Worm (Caenorhabditis elegans): ENCODE data around the gene pmt-1.

Gene pmt-1

DNA sequence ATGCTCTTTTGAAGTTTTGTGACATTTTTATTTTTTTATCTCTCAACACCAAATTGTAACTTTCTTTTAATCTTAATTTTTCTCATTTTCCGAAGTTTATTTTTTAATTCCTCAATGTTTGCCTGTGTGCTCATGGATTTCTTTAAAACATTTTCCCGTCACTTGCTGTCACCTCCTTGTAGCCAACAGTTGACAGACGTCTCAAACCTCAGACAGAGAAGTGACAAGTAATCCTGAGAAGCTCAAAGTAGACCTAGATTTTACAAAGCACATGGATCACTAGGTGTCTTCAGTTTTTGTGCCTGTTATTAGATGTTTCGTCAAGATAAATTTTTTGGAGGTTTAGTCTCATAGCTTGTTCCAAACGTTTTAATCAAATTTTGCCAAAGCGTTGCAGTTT is 27.4 kb upstream of the pmt-1 start:
- TF ChIP-seq dao-5 (tag; optimal IDR thresholded peaks at IDR 0.05): no peak
- no peak for TF ChIP-seq him-1 (tag; optimal IDR thresholded peaks at IDR 0.05)
- no peak for TF ChIP-seq W03F9.2 (tag; optimal IDR thresholded peaks at IDR 0.05)

DNA sequence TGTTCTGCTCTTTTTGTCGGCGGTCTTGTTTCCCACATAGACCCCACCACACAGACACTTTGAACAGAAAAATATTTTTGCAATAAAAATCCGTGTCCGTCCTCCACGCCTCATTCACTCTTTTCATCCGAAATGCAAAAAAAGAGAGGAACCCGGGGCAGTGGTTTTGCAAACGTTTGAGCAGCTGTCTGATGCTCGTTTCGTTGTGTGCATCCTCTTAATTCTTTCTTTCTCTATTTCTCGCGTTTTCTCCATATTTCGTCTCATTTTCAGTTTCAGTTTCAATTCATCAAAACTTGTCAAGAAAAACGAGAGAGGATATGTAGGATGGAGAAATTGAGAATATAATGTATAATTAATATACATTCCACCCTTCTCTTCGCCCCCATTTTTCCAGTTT is 26.6 kb upstream of the pmt-1 start:
- TF ChIP-seq W03F9.2 (tag; optimal IDR thresholded peaks at IDR 0.05) (no peak), dao-5 (tag; optimal IDR thresholded peaks at IDR 0.05) (no peak), him-1 (tag; optimal IDR thresholded peaks at IDR 0.05) (no peak)

DNA sequence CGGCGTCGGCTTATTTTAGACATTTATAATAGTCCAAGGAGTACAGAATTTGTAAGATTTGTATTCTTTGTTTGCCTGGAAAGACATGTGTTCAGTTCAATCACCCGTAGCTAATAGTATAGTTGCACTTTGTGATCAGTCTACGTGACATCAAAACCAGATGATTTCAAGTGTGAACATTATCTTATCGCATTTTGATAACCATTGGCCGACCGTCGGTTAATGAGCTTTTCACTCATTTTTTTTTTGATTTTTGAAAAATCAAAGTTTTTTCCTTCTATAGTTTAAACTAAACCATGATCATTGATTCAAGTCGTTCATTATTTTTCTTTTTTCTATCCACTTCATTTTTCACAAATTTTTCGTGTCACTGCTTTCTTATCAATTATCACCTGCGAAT is 24.9 kb upstream of the pmt-1 start:
- TF ChIP-seq W03F9.2 (tag; optimal IDR thresholded peaks at IDR 0.05) (no peak), dao-5 (tag; optimal IDR thresholded peaks at IDR 0.05) (no peak), him-1 (tag; optimal IDR thresholded peaks at IDR 0.05) (no peak)

DNA sequence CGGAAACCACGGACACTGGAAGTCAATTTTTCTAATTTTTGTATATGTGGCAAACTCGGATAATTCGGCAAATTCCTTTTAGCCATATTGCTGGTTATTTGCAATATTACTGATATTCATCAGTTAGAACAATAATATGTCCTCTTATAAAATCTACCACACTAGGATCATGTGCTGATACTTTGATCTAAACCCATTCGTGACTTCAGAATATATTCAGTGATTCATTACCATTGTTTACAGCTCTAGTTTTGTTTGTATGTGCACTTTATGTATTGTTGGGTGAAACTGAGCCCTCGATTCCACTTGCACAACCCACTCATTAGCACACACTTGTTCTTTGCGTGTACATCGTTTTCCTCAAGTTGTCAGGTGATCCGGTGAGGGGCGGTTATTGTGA is 23.9 kb upstream of the pmt-1 start:
- TF ChIP-seq W03F9.2 (tag; optimal IDR thresholded peaks at IDR 0.05): no peak
- no peak for TF ChIP-seq dao-5 (tag; optimal IDR thresholded peaks at IDR 0.05)
- TF ChIP-seq him-1 (tag; optimal IDR thresholded peaks at IDR 0.05): no peak

DNA sequence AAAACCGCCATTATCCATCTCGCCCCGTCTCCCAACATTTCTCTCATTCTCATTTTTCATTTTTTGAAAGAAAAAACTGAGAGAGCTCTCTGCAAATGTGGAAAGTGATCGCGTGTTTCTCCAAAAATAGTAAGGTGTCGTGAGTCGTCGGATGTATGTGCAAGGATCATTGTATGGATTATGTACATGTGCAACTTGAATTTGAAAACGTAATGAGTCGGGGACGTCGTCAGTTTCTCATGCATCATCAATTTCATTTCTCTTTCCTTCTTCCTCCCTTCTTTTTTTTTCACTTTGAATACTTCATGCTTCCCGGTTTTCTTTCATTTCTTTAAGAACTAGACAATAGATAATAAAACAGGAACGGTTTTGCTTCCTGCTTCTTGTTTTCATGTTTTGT is 22.8 kb upstream of the pmt-1 start:
- TF ChIP-seq W03F9.2 (tag; optimal IDR thresholded peaks at IDR 0.05) (no peak), dao-5 (tag; optimal IDR thresholded peaks at IDR 0.05) (no peak), him-1 (tag; optimal IDR thresholded peaks at IDR 0.05) (no peak)

DNA sequence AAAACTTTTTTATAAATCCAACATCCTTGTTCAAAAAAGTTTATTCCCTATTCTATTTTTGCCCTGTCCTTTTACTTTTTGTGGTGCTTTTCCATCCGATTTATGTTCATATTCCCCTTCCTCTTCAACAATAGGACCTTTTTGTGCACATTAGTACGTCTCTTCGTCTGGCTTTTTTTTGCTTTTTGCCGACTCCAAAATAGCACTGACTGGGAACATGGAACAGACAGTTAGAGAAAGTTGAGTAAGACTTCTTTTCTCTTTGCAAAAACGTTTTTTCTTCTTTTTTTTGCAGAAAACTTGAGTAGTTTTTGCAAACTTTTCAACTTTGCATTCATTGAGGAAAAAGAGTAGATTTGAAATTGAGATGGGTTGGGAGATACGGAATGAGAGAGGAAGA is 19.5 kb upstream of the pmt-1 start:
- no peak for TF ChIP-seq W03F9.2 (tag; optimal IDR thresholded peaks at IDR 0.05)
- no peak for TF ChIP-seq dao-5 (tag; optimal IDR thresholded peaks at IDR 0.05)
- TF ChIP-seq him-1 (tag; optimal IDR thresholded peaks at IDR 0.05): no peak

DNA sequence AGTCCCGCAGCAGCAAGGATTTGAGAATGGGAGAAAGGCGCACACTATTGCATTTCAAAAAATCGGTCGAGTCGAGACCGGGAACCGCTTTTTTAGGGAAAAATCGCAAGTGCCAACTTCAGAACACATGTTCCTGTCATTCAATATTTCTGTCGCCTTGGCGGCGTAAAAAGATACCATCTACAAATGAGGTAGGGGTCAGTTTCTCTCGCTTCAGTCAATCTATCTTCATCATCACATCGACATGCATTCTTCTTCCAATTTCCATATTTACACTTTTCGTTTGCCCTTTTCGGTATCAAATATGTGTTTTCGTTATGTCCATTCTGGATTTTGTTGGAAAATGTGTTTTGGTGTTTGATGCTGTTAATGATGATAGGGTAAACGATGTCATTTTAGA is 15.4 kb upstream of the pmt-1 start:
- no peak for TF ChIP-seq him-1 (tag; optimal IDR thresholded peaks at IDR 0.05)
- no peak for TF ChIP-seq W03F9.2 (tag; optimal IDR thresholded peaks at IDR 0.05)
- no peak for TF ChIP-seq dao-5 (tag; optimal IDR thresholded peaks at IDR 0.05)

DNA sequence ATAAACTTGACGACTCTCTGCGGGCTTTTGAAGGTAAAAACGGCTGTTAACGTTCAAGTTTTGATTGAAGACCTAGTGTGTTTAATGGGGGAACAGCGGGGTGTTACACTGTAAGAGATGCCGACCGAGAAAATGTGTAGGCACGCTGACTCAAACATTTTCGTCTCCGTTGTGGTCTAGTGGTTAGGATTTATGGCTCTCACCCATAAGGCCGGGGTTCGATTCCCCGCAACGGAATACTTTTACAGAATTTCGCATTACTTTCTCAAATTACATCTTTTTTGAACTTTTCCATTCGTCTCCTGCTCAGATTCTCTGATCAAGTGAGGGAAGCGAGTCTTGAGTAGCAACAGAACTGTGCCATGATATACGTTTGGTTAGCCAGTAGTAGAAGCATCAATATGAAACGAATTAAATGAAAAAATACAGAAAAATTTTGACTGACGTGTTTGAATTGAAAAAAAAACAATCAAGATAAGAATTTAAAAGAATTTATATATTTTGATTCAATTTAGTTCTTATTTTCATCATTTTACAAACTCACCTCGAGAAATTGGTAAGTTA is 11.0 kb upstream of the pmt-1 start, which contains the start of gene ZK622.1:
Gene ZK622.1 (plus strand): TSS at position 514 of the 564 bp plus-strand sequence.
- TF ChIP-seq him-1 (tag; optimal IDR thresholded peaks at IDR 0.05) (no peak), dao-5 (tag; optimal IDR thresholded peaks at IDR 0.05) (peak; percentile 24)

DNA sequence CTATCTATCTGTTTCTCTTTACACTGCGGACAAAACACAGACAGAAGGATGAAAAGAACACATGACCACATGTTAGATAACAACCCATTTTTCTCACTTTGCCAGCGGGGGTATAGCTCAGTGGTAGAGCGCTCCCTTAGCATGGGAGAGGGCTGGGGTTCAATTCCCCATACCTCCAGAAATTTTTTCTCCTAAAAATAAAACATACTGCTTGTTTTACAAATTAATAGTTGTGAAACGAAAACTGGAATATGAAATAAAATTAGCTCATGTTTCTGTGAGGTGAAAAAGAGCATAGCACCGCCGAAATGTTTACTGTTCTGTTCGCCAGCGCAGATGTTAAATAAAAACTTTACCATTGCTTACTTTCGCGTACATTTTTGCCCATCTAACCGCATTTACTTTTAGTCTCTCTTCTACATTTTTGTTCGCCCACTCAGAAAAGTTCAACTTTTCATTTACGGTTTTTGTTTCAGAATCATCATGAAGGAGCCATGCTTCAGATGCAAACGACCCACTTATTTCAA is 10.0 kb upstream of the pmt-1 start, which contains the start of gene ZK622.4:
Gene ZK622.4 (plus strand): TSS at position 477 of the 527 bp plus-strand sequence.
- TF ChIP-seq dao-5 (tag; optimal IDR thresholded peaks at IDR 0.05) (peak; percentile 38), him-1 (tag; optimal IDR thresholded peaks at IDR 0.05) (peak; percentile 78), W03F9.2 (tag; optimal IDR thresholded peaks at IDR 0.05) (no peak)

DNA sequence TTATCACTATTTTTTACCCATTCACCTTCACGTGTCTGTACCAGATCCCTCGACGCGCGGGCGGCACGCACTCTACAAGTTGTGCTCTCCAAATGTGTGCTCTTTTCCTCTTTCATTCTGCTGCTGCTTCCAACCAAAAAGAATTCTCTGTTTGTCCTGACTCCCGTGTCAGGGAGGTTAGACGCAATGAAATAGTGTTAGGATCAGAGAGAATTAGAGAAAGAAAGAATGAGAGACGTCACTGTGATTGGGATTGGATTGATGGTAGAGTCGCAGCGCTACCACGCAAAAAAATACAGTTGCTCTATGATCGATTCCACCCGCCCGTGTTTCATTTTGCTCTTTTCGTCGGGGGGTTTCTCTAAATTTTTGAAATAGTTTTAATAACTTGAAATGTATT is 8.7 kb upstream of the pmt-1 start:
- TF ChIP-seq W03F9.2 (tag; optimal IDR thresholded peaks at IDR 0.05): no peak
- TF ChIP-seq dao-5 (tag; optimal IDR thresholded peaks at IDR 0.05): no peak
- TF ChIP-seq him-1 (tag; optimal IDR thresholded peaks at IDR 0.05): no peak

DNA sequence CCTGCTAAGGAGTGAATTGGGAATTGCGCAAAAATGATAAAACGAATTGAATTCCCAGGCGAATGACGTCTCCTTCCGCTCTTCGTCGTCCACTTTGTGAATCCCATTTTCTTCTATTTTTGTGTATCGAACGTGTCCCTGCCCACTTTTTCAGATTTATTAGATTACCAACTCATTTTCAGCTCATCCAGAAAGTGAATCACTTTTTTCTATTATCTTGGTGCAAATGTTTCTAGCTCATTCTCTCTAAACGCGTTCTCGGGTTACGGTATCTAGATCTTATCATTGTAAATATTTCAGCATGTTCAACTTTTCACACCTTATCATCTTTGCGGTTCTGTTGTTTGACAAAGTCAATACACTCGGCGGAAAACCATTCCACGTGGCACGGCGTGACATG is 6.8 kb upstream of the pmt-1 start, which contains the start of gene ZK622.5:
Gene ZK622.5 (plus strand): TSS at position 301 of the 400 bp plus-strand sequence.
- TF ChIP-seq W03F9.2 (tag; optimal IDR thresholded peaks at IDR 0.05) (no peak), dao-5 (tag; optimal IDR thresholded peaks at IDR 0.05) (no peak), him-1 (tag; optimal IDR thresholded peaks at IDR 0.05) (no peak)

DNA sequence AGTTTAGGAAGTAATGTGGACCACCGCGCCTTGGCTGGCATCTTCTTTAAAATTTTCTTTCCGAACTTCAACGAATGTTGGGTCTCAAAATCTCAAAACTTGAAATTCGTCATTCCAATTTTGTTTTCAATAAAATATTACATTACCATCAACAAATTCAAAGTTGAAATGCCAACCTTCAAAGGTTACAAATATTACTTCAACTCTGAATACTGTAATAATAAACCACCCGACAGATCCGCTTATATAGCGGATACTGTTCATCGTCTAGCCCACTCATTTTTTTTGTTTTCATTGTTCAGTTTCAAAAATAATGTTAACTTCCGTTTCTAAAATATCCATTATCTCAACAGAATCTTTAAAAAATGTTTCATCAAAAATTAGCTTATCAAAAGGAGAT is 2.7 kb upstream of the pmt-1 start, which contains the start of gene gur-5:
Gene gur-5 (plus strand): TSS at position 301 of the 400 bp plus-strand sequence.
- TF ChIP-seq dao-5 (tag; optimal IDR thresholded peaks at IDR 0.05) (no peak), W03F9.2 (tag; optimal IDR thresholded peaks at IDR 0.05) (no peak), him-1 (tag; optimal IDR thresholded peaks at IDR 0.05) (no peak)

DNA sequence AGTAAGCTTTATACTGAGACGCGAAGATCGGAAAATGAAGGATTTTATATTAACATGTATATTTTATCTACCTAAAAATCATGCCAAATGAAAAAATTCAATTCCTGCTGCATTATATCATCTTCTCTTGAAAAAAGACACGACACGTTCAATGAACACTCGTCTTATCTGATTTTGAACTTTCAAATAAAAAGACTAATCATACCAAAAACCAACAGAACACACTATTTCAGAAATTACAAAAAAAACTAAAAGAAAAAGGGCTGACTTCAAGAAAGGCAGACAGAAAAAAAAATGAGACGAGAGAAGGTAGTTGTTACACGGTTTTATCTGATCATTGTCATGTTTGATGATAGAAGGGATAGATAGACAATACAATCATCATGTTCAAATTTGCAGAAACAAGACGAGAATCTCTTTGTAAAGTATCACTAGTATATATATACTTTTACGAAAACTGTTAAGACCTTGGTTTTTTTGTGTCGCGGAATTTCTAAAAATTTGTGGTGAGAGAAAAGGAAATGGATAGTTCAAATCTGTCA is 488 bp upstream of the pmt-1 start:
- TF ChIP-seq him-1 (tag; optimal IDR thresholded peaks at IDR 0.05) (no peak), dao-5 (tag; optimal IDR thresholded peaks at IDR 0.05) (no peak), W03F9.2 (tag; optimal IDR thresholded peaks at IDR 0.05) (no peak)

DNA sequence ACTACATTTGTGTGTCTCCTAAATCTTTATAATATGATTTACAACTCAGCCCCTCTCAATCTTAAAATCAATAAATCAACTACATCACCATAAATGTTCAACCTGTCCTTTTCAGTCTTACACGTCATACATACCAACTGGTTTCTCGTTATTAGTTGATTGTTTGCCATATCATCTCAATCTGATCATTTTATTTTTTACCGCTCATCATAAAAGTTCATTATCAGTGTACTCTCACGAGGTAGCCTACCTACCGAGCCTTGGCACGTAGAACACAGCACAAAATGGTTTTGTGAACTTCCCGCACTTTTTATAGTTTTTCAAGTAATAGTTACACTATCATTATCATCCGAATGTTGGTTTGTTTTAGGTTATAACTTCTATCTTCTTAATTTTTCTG is 1.2 kb downstream of the pmt-1 start:
- TF ChIP-seq dao-5 (tag; optimal IDR thresholded peaks at IDR 0.05) (no peak), W03F9.2 (tag; optimal IDR thresholded peaks at IDR 0.05) (no peak), him-1 (tag; optimal IDR thresholded peaks at IDR 0.05) (no peak)

DNA sequence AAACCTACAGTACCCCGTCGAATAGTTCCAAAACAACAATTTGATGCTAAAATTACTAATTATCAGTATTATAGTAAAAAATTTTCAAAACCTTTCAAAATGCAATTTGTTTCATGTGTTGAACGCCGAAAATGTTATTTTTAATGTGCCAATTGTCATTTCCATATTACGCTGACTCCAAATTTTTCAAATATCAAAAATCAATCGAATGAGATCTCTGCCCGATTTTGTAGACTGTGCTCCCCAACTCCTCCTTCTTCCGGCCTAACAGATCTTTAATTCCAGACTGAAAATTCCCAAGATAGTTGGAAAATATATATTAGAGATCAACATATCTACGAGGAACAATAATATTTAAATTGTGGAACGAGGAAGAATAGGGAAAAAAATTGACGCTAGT is 4.5 kb downstream of the pmt-1 start:
- TF ChIP-seq W03F9.2 (tag; optimal IDR thresholded peaks at IDR 0.05) (no peak), him-1 (tag; optimal IDR thresholded peaks at IDR 0.05) (no peak), dao-5 (tag; optimal IDR thresholded peaks at IDR 0.05) (no peak)

Measured in whole organism, L4/young adult.